Worm (Caenorhabditis elegans): Measurements from ENCODE around the gene W08A12.3.
A peak's percentile ranks its signal among the peaks of the same experiment; 100 is the strongest.

W08A12.3 gene

ce11 chrV:3717751-3718150, 35.1 kb downstream of the W08A12.3 start (continued):
- TF ChIP-seq hlh-11 (tag; optimal IDR thresholded peaks at IDR 0.05) (no peak), dpl-1 (GFP tag; optimal IDR thresholded peaks at IDR 0.05) (no peak), nhr-10 (tag; optimal IDR thresholded peaks at IDR 0.05) (no peak), lin-15B (tag; optimal IDR thresholded peaks at IDR 0.05) (no peak), duxl-1 (tag; optimal IDR thresholded peaks at IDR 0.05; ENCODE audit: poor library complexity) (no peak), F49E8.2 (tag; optimal IDR thresholded peaks at IDR 0.05; ENCODE audit: borderline replicate concordance) (no peak), mdl-1 (tag; optimal IDR thresholded peaks at IDR 0.05) (peak in 1 of 2 experiments; percentile 48), Y105C5A.15 (GFP tag; IDR thresholded peaks at IDR 0.05) (no peak), tra-1 (GFP tag; IDR thresholded peaks at IDR 0.05) (no peak), ztf-11 (tag; optimal IDR thresholded peaks at IDR 0.05) (no peak), lsy-2 (tag; optimal IDR thresholded peaks at IDR 0.05) (peak in 1 of 2 experiments; percentile 68), php-3 (GFP tag; IDR thresholded peaks at IDR 0.05) (no peak), Y5F2A.4 (GFP tag; optimal IDR thresholded peaks at IDR 0.05) (no peak), ceh-32 (tag; optimal IDR thresholded peaks at IDR 0.05; ENCODE audit: poor library complexity) (no peak), T26A8.4 (GFP tag; IDR thresholded peaks at IDR 0.05) (no peak), fkh-10 (GFP tag; optimal IDR thresholded peaks at IDR 0.05) (peak; percentile 61), Y75B8A.6 (GFP tag; IDR thresholded peaks at IDR 0.05) (no peak), ceh-82 (tag; optimal IDR thresholded peaks at IDR 0.05) (no peak), hlh-30 (tag; optimal IDR thresholded peaks at IDR 0.05; ENCODE audit: insufficient read depth) (peak; percentile 65), mes-2 (tag; optimal IDR thresholded peaks at IDR 0.05; ENCODE audit: poor library complexity, severe bottlenecking) (no peak), F37D6.2 (tag; optimal IDR thresholded peaks at IDR 0.05) (peak; percentile 26), nhr-237 (tag; optimal IDR thresholded peaks at IDR 0.05) (no peak), nhr-6 (tag; optimal IDR thresholded peaks at IDR 0.05) (no peak), F44E2.7 (GFP tag; IDR thresholded peaks at IDR 0.05) (no peak), skn-1 (tag; optimal IDR thresholded peaks at IDR 0.05) (no peak)

DNA sequence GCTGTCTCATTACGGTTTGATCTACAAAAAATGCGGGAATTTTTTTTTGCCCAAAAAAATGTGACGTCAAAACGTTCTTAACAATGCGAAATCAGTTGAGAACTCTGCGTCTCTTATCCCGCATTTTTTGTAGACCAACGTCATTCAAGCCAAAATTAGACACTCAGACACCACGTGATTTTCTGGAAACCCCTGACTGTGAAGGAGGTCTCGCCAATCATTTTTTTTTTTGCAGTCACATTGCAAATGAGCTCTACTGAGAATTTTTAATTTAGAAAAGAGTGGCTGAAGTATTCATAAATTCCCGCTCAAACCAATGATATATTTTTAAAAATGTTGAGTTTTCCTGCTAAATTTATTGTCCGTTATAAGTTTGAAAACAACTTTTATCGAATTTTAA, 35.9 kb downstream of the W08A12.3 start:
- no peak for TF ChIP-seq ZK337.2 (GFP tag; IDR thresholded peaks at IDR 0.05)
- no peak for TF ChIP-seq dve-1 (tag; optimal IDR thresholded peaks at IDR 0.05; ENCODE audit: insufficient read depth)
- TF ChIP-seq daf-8 (GFP tag; IDR thresholded peaks at IDR 0.05): no peak
- no peak for TF ChIP-seq set-16 (GFP tag; IDR thresholded peaks at IDR 0.05)
- no peak for TF ChIP-seq ctbp-1 (GFP tag; IDR thresholded peaks at IDR 0.05)
- TF ChIP-seq dmd-9 (GFP tag; IDR thresholded peaks at IDR 0.05): no peak
- TF ChIP-seq nhr-111 (GFP tag; optimal IDR thresholded peaks at IDR 0.05): no peak
- no peak for TF ChIP-seq T20F7.1 (GFP tag; optimal IDR thresholded peaks at IDR 0.05)
- TF ChIP-seq php-3 (GFP tag; IDR thresholded peaks at IDR 0.05): no peak
- no peak for TF ChIP-seq ama-1 (optimal IDR thresholded peaks at IDR 0.05)
- no peak for TF ChIP-seq nhr-76 (tag; optimal IDR thresholded peaks at IDR 0.05)
- TF ChIP-seq nhr-48 (tag; optimal IDR thresholded peaks at IDR 0.05): no peak
- no peak for TF ChIP-seq nhr-77 (tag; optimal IDR thresholded peaks at IDR 0.05)

DNA sequence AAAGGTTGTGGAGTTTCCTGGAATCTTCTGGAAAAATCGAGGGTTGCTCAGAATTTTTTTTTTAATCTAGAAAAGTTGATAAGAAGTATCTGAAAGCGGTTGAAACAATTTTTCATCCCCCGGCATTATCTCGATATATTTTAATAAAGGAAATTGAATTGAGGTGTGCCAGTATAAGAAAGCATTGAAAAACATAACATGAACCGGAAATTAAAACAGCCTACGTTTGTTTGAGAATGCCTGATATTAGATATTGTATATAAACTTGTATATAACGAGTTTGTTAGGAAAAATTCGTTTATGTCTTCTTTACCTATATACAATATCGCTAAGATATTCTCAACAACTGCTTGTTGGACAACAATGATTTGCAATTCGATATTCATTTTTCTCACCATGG, 42.1 kb downstream of the W08A12.3 start, which contains the start of gene str-30:
Gene str-30 (plus strand): TSS at position 301 of the 400 bp plus-strand sequence.
- no peak for TF ChIP-seq zip-11 (GFP tag; IDR thresholded peaks at IDR 0.05)
- no peak for TF ChIP-seq dpl-1 (GFP tag; optimal IDR thresholded peaks at IDR 0.05)
- TF ChIP-seq mxl-3 (GFP tag; optimal IDR thresholded peaks at IDR 0.05): no peak
- no peak for TF ChIP-seq dmd-9 (GFP tag; IDR thresholded peaks at IDR 0.05)
- no peak for TF ChIP-seq lin-39 (tag; optimal IDR thresholded peaks at IDR 0.05)
- no peak for TF ChIP-seq T26A8.4 (GFP tag; IDR thresholded peaks at IDR 0.05)
